Worm (Caenorhabditis elegans) whole organism, young adult: ENCODE data around the gene F08G2.7.

Experiments used
- F10E7.11 ChIP-seq: sonication (generic microtip); optimal IDR thresholded peaks from 2 replicates; lab custom pipeline; 2017; ENCODE audit warnings: mild to moderate bottlenecking, missing genetic modification characterization, moderate library complexity, missing compliant biosample characterization
- F39B2.1 ChIP-seq: fragments of 200-800 bp; sonication (Bioruptor generic); IDR thresholded peaks from 2 replicates; pipeline ENCODE4 v1.3.6; 2022; ENCODE audit warnings: missing genetic modification reagents, missing genetic modification characterization, missing compliant biosample characterization
- K11D2.4 ChIP-seq: fragments of 200-800 bp; sonication (Bioruptor generic); IDR thresholded peaks from 2 replicates; pipeline ENCODE4 v1.3.6; 2022; ENCODE audit warnings: missing genetic modification reagents, missing genetic modification characterization, missing compliant biosample characterization
- Y56A3A.18 ChIP-seq: fragments of 200-800 bp; sonication (Bioruptor generic); IDR thresholded peaks from 2 replicates; pipeline ENCODE4 v1.3.6; 2022; ENCODE audit warnings: missing genetic modification reagents, missing genetic modification characterization, missing compliant biosample characterization
- atf-7 ChIP-seq: sonication (generic microtip); optimal IDR thresholded peaks from 2 replicates; lab custom pipeline; 2017; ENCODE audit warnings: mild to moderate bottlenecking, missing genetic modification characterization, missing compliant biosample characterization
- ccch-3 ChIP-seq: fragments of 200-800 bp; sonication (Bioruptor generic); optimal IDR thresholded peaks from 2 replicates; lab custom pipeline; 2018; ENCODE audit warnings: mild to moderate bottlenecking, missing genetic modification characterization, missing compliant biosample characterization
- cebp-1 ChIP-seq, 2 experiments: fragments of 200-800 bp in 1 of 2; sonication (Bioruptor generic) in 1 of 2; sonication (generic microtip) in 1 of 2; IDR thresholded peaks in 1 of 2; optimal IDR thresholded peaks in 1 of 2; 2 replicates each; pipeline versions ENCODE4 v1.3.6 to Lab custom; 2017 to 2022; ENCODE audit warnings: missing compliant biosample characterization in 2 of 2, missing genetic modification characterization in 2 of 2, mild to moderate bottlenecking in 1 of 2, missing genetic modification reagents in 1 of 2, moderate library complexity in 1 of 2
- ceh-40 ChIP-seq: fragments of 200-800 bp; sonication (Bioruptor generic); IDR thresholded peaks from 2 replicates; pipeline ENCODE4 v1.3.6; 2022; ENCODE audit warnings: missing genetic modification characterization, missing compliant biosample characterization
- ceh-91 ChIP-seq: fragments of 200-800 bp; sonication (Bioruptor generic); IDR thresholded peaks from 2 replicates; pipeline ENCODE4 v1.3.6; 2022; ENCODE audit warnings: missing genetic modification reagents, missing genetic modification characterization, missing compliant biosample characterization
- dox-1 ChIP-seq: fragments of 200-800 bp; sonication (Bioruptor generic); IDR thresholded peaks from 2 replicates; pipeline ENCODE4 v1.3.6; 2022; ENCODE audit warnings: missing genetic modification reagents, missing genetic modification characterization, missing compliant biosample characterization
- dpl-1 ChIP-seq: fragments of 150-350 bp; optimal IDR thresholded peaks from 2 replicates; lab custom pipeline; 2014; ENCODE audit warnings: missing biosample characterization, missing genetic modification reagents, missing genetic modification characterization
- egl-44 ChIP-seq: fragments of 200-800 bp; sonication (Bioruptor generic); IDR thresholded peaks from 2 replicates; pipeline ENCODE4 v1.3.6; 2022; ENCODE audit warnings: missing genetic modification reagents, missing genetic modification characterization, missing compliant biosample characterization
- egrh-3 ChIP-seq: fragments of 200-800 bp; sonication (Bioruptor generic); IDR thresholded peaks from 2 replicates; pipeline ENCODE4 v1.3.6; 2022; ENCODE audit warnings: missing genetic modification reagents, missing genetic modification characterization, missing compliant biosample characterization
- ekl-4 ChIP-seq: fragments of 200-800 bp; sonication (Bioruptor generic); IDR thresholded peaks from 2 replicates; pipeline ENCODE4 v1.3.6; 2022; ENCODE audit warnings: missing genetic modification reagents, missing genetic modification characterization, missing compliant biosample characterization
- him-1 ChIP-seq: sonication (generic microtip); optimal IDR thresholded peaks from 2 replicates; lab custom pipeline; 2016; ENCODE audit warnings: missing genotype, missing genetic modification reagents, missing genetic modification characterization, missing compliant biosample characterization
- hmg-1.2 ChIP-seq: fragments of 200-800 bp; sonication (Bioruptor generic); IDR thresholded peaks from 2 replicates; pipeline ENCODE4 v1.3.6; 2022; ENCODE audit warnings: missing genetic modification reagents, missing genetic modification characterization, missing compliant biosample characterization
- lin-26 ChIP-seq: fragments of 200-800 bp; sonication (Bioruptor generic); IDR thresholded peaks from 2 replicates; pipeline ENCODE4 v1.3.6; 2022; ENCODE audit warnings: missing genetic modification reagents, missing genetic modification characterization, missing compliant biosample characterization
- mes-4 ChIP-seq: sonication (generic microtip); optimal IDR thresholded peaks from 2 replicates; lab custom pipeline; 2016; ENCODE audit warnings: missing genotype, missing genetic modification characterization, missing compliant biosample characterization
- nfya-2 ChIP-seq: fragments of 200-800 bp; sonication (Bioruptor generic); IDR thresholded peaks from 2 replicates; pipeline ENCODE4 v1.3.6; 2022; ENCODE audit warnings: missing genetic modification reagents, missing genetic modification characterization, missing compliant biosample characterization
- nfyb-1 ChIP-seq: fragments of 200-800 bp; sonication (Bioruptor generic); IDR thresholded peaks from 2 replicates; pipeline ENCODE4 v1.3.6; 2022; ENCODE audit warnings: missing genetic modification reagents, missing genetic modification characterization, missing compliant biosample characterization
- nhr-27 ChIP-seq: fragments of 200-800 bp; sonication (Bioruptor generic); optimal IDR thresholded peaks from 2 replicates; lab custom pipeline; 2018; ENCODE audit warnings: mild to moderate bottlenecking, missing genetic modification characterization, moderate library complexity, missing compliant biosample characterization
- nhr-80 ChIP-seq: sonication (generic microtip); optimal IDR thresholded peaks from 2 replicates; lab custom pipeline; 2016; ENCODE audit warnings: missing genetic modification characterization, missing compliant biosample characterization
- repo-1 ChIP-seq: sonication (generic microtip); optimal IDR thresholded peaks from 2 replicates; lab custom pipeline; 2017; ENCODE audit warnings: mild to moderate bottlenecking, missing genetic modification characterization, missing compliant biosample characterization
- snpc-1.1 ChIP-seq: sonication (generic microtip); optimal IDR thresholded peaks from 2 replicates; lab custom pipeline; 2017; ENCODE audit warnings: missing genetic modification characterization, mild to moderate bottlenecking, missing compliant biosample characterization, antibody characterized with exemption, moderate library complexity, missing genotype, missing genetic modification reagents; ENCODE audit not compliant: insufficient read depth
- unc-62 ChIP-seq: fragments of 150-350 bp; optimal IDR thresholded peaks from 2 replicates; lab custom pipeline; 2014; ENCODE audit warnings: missing biosample characterization, missing genetic modification reagents, missing genetic modification characterization
- zfh-2 ChIP-seq: fragments of 200-800 bp; sonication (Bioruptor generic); conservative IDR thresholded peaks from 2 replicates; pipeline ENCODE4 v1.3.6; 2022; ENCODE audit warnings: missing genetic modification reagents, missing genetic modification characterization, missing compliant biosample characterization
- ztf-22 ChIP-seq: fragments of 200-800 bp; sonication (Bioruptor generic); optimal IDR thresholded peaks from 2 replicates; lab custom pipeline; 2018; ENCODE audit warnings: mild to moderate bottlenecking, missing genetic modification characterization, moderate library complexity, missing compliant biosample characterization
- ztf-25 ChIP-seq: fragments of 200-800 bp; sonication (Bioruptor generic); IDR thresholded peaks from 2 replicates; pipeline ENCODE4 v1.3.6; 2022; ENCODE audit warnings: missing genetic modification reagents, missing genetic modification characterization, missing compliant biosample characterization
- ztf-28 ChIP-seq: fragments of 200-800 bp; sonication (Bioruptor generic); IDR thresholded peaks from 2 replicates; pipeline ENCODE4 v1.3.6; 2022; ENCODE audit warnings: missing genetic modification reagents, missing genetic modification characterization, missing compliant biosample characterization
- ztf-6 ChIP-seq: fragments of 200-800 bp; sonication (Bioruptor generic); IDR thresholded peaks from 2 replicates; pipeline ENCODE4 v1.3.6; 2022; ENCODE audit warnings: missing genetic modification reagents, missing genetic modification characterization, missing compliant biosample characterization

The F08G2.7 gene

DNA sequence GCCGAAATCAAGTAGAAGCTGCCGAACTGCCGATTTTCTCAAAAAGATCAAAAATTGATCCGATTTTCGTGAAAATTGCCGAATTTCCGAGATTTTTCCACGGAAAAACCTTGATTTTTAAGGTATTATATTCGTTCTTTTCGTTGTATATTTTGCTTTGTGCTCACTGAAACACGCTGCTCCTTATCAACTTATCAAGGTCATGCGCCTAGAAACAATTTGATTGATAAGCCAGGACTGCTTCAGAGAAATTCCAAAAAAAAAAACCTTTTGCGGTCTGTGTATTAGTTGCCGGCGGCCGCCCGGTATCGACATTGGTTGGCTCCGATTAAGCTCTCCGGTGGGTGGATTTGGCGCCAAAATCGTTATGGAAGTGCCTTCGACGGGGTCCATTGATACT is 21.5 kb upstream of the F08G2.7 start:
- TF ChIP-seq ekl-4 (no peak), nhr-80 (peak; percentile 64), nhr-27 (tag; lab: Kevin White, UChicago) (no peak), ccch-3 (GFP tag; lab: Kevin White, UChicago) (no peak), ztf-25 (no peak), dpl-1 (GFP tag; lab: Kevin White, UChicago) (no peak), him-1 (tag; lab: Kevin White, UChicago) (no peak)

DNA sequence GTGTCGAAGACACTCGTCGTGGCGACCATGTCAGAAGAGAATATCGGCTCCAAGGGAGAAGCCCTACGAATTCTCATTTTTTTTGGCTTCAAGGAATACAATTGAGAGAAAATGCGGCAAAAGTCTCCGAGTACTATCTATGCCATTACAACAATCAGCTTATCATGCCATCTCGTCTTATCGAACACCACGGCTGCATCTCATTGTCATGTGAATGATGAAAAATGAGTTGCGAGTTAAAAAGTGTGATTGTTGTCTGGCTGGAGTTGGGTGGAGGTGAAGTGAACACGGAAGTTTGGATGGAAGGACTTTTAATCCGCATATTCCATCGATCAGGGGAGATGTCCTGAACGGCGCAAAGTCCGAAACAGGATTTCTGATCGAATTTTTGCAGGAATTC is 19.9 kb upstream of the F08G2.7 start:
- TF ChIP-seq cebp-1 (GFP tag; IDR thresholded peaks at IDR 0.05; lab: Robert Waterston, UW): no peak
- peak; percentile 9 for TF ChIP-seq cebp-1 (tag; optimal IDR thresholded peaks at IDR 0.05; lab: Kevin White, UChicago)
- TF ChIP-seq unc-62 (GFP tag; lab: Kevin White, UChicago): no peak
- peak; percentile 84 for TF ChIP-seq nhr-80
- TF ChIP-seq, all 124 proteins: peak for 2

DNA sequence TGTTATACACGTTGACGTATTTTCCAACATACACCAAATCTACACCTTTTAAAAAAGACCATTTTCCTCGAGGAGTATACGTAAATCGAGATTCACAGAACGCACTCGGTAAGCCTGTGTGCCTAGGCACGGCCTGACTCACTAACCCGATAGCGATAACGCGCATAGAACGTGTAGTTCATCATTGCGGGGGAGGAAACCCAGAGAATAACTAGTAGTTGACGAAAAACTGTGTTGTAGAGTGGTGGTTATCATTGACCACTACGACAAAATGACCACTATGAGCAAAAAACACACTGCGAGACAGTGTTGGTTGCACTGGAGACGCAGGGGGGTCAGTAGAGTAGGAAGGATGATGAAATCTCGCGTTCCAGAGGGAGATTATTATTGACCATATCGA is 18.9 kb upstream of the F08G2.7 start:
- no peak for TF ChIP-seq cebp-1 (GFP tag; IDR thresholded peaks at IDR 0.05; lab: Robert Waterston, UW)
- peak; percentile 39 for TF ChIP-seq cebp-1 (tag; optimal IDR thresholded peaks at IDR 0.05; lab: Kevin White, UChicago)
- 0 out of 2 replicates have a peak, but pooled peaks have one; percentile 14 for TF ChIP-seq ceh-91 (GFP tag; lab: Robert Waterston, UW)
- TF ChIP-seq lin-26 (GFP tag; lab: Robert Waterston, UW): no peak
- peak; percentile 23 for TF ChIP-seq nhr-80
- peak; percentile 6; the same call in 1 of the 2 replicates for TF ChIP-seq hmg-1.2
- TF ChIP-seq, all 124 proteins: peak for 4

DNA sequence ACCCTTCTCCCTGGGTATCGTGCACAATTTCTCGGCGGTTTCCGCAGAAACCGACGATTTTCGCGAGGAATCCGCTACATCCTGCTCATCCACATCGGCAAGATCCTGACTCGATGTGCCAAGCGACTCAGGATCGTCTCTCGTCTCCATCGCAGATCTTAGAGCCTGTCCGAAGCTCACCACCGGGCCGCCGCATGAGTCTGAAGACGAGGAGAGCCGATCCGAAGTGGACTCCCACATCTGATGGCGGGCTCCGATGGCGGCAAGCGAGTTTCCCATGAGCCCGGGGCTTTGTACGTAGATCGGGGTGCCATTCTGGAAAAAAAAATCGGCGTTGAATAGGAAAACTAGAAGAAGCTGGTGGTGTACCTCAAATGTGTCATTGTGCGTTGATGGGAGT is 17.4 kb upstream of the F08G2.7 start:
- TF ChIP-seq ztf-22: no peak
- no peak for TF ChIP-seq repo-1 (tag; lab: Kevin White, UChicago)
- TF ChIP-seq ztf-6 (GFP tag; lab: Robert Waterston, UW): no peak
- TF ChIP-seq zfh-2 (GFP tag; lab: Robert Waterston, UW): peak; percentile 89
- no peak for TF ChIP-seq nhr-27 (tag; lab: Kevin White, UChicago)
- no peak for TF ChIP-seq ztf-28 (GFP tag; lab: Robert Waterston, UW)
- TF ChIP-seq lin-26 (GFP tag; lab: Robert Waterston, UW): 0 out of 2 replicates have a peak, but pooled peaks have one; percentile 29
- no peak for TF ChIP-seq atf-7 (tag; lab: Kevin White, UChicago)
- TF ChIP-seq mes-4 (tag; lab: Kevin White, UChicago): no peak
- TF ChIP-seq F39B2.1 (GFP tag; lab: Robert Waterston, UW): no peak
- no peak for TF ChIP-seq Y56A3A.18 (GFP tag; lab: Robert Waterston, UW)
- peak; percentile 38; the same call in 1 of the 2 replicates for TF ChIP-seq egrh-3 (GFP tag; lab: Robert Waterston, UW)
- no peak for TF ChIP-seq F10E7.11 (tag; lab: Kevin White, UChicago)
- no peak for TF ChIP-seq ceh-40 (GFP tag; lab: Robert Waterston, UW)
- TF ChIP-seq egl-44 (GFP tag; lab: Robert Waterston, UW): no peak
- no peak for TF ChIP-seq snpc-1.1 (tag; lab: Kevin White, UChicago)
- peak; percentile 37; the same call in 1 of the 2 replicates for TF ChIP-seq dox-1 (GFP tag; lab: Robert Waterston, UW)

DNA sequence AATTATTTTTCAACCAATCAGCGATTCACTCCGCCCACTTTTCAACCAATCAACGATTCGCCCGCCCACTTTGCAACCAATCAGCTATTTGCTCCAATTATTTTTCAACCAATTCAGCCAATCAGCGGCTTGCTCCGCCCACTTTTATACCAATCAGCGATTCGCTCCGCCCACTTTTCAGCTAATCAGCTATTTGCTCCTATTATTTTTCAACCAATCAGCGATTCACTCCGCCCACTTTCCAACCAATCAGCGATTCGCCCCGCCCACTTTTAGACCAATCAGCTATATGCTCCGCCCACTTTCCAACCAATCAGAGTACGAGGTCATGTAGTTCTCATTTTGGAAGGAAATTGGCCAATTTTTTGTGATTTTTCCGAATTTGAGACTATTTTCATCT is 14.4 kb upstream of the F08G2.7 start:
- TF ChIP-seq nfya-2: 0 out of 2 replicates have a peak, but pooled peaks have one; percentile 28
- no peak for TF ChIP-seq K11D2.4
- TF ChIP-seq nfyb-1: peak; percentile 97
